Worm (Caenorhabditis elegans) whole organism, L4 larva: ENCODE measurements around the gene srw-31.

Experiments
- D1046.2 ChIP-seq: fragments of 200-800 bp; sonication (Bioruptor generic); IDR thresholded peaks from 2 replicates; pipeline ENCODE4 v1.3.6; 2022; ENCODE audit warnings: missing genetic modification characterization, missing compliant biosample characterization
- F49E8.2 ChIP-seq: sonication (generic microtip); optimal IDR thresholded peaks from 2 replicates; lab custom pipeline; 2016; ENCODE audit warnings: missing compliant biosample characterization, mild to moderate bottlenecking, missing genetic modification characterization, borderline replicate concordance
- T20F7.1 ChIP-seq: fragments of 200-800 bp; sonication (Bioruptor generic); optimal IDR thresholded peaks from 2 replicates; lab custom pipeline; 2018; ENCODE audit warnings: mild to moderate bottlenecking, missing genetic modification characterization, missing compliant biosample characterization
- T26A8.4 ChIP-seq: fragments of 200-800 bp; sonication (Bioruptor generic); IDR thresholded peaks from 2 replicates; pipeline ENCODE4 v1.3.6; 2022; ENCODE audit warnings: missing genetic modification characterization, missing compliant biosample characterization
- Y105C5A.15 ChIP-seq: fragments of 200-800 bp; sonication (Bioruptor generic); IDR thresholded peaks from 2 replicates; pipeline ENCODE4 v1.3.6; 2022; ENCODE audit warnings: missing genetic modification characterization, missing compliant biosample characterization
- Y5F2A.4 ChIP-seq: fragments of 200-800 bp; sonication (Bioruptor generic); optimal IDR thresholded peaks from 2 replicates; lab custom pipeline; 2018; ENCODE audit warnings: mild to moderate bottlenecking, missing genetic modification characterization, missing compliant biosample characterization
- ZK337.2 ChIP-seq: fragments of 200-800 bp; sonication (Bioruptor generic); IDR thresholded peaks from 2 replicates; pipeline ENCODE4 v1.3.6; 2022; ENCODE audit warnings: missing genetic modification reagents, missing genetic modification characterization, missing compliant biosample characterization
- aha-1 ChIP-seq: fragments of 150-350 bp; peaks from one replicate; lab custom pipeline; 2014; ENCODE audit warnings: missing biosample characterization, missing genetic modification characterization
- ama-1 ChIP-seq: fragments of 150-350 bp; optimal IDR thresholded peaks from 2 replicates; lab custom pipeline; 2014; ENCODE audit warnings: inconsistent platforms, mixed read lengths
- ceh-20 ChIP-seq: fragments of 200-800 bp; sonication (Bioruptor generic); IDR thresholded peaks from 2 replicates; pipeline ENCODE4 v1.3.6; 2022; ENCODE audit warnings: missing genetic modification reagents, missing genetic modification characterization, missing compliant biosample characterization
- ceh-44 ChIP-seq: fragments of 200-800 bp; sonication (Bioruptor generic); IDR thresholded peaks from 2 replicates; pipeline ENCODE4 v1.3.6; 2022; ENCODE audit warnings: missing genetic modification reagents, missing genetic modification characterization, missing compliant biosample characterization
- ceh-62 ChIP-seq: sonication (generic microtip); optimal IDR thresholded peaks from 2 replicates; lab custom pipeline; 2017; ENCODE audit warnings: missing biosample characterization, missing genetic modification characterization
- ces-1 ChIP-seq: fragments of 150-350 bp; sonication (generic microtip); optimal IDR thresholded peaks from 4 replicates; lab custom pipeline; 2014; ENCODE audit warnings: missing biosample characterization, missing genetic modification reagents, missing genetic modification characterization
- daf-16 ChIP-seq, 3 experiments: sonication (generic microtip); optimal IDR thresholded peaks; 2 replicates each; lab custom pipeline; 2016 to 2017; ENCODE audit warnings: missing genetic modification characterization in 3 of 3, missing genetic modification reagents in 3 of 3, mild to moderate bottlenecking in 2 of 3, missing compliant biosample characterization in 2 of 3, missing biosample characterization in 1 of 3, moderate library complexity in 1 of 3
- dmd-6 ChIP-seq: fragments of 200-800 bp; sonication (Bioruptor generic); IDR thresholded peaks from 2 replicates; pipeline ENCODE4 v1.3.6; 2022; ENCODE audit warnings: missing genetic modification reagents, missing genetic modification characterization, missing compliant biosample characterization
- dmd-8 ChIP-seq: fragments of 200-800 bp; sonication (Bioruptor generic); IDR thresholded peaks from 2 replicates; pipeline ENCODE4 v1.3.6; 2022; ENCODE audit warnings: missing genetic modification characterization, missing compliant biosample characterization
- duxl-1 ChIP-seq: sonication (generic microtip); optimal IDR thresholded peaks from 2 replicates; lab custom pipeline; 2016; ENCODE audit warnings: mild to moderate bottlenecking, missing genetic modification characterization, moderate library complexity, missing compliant biosample characterization; ENCODE audit not compliant: poor library complexity
- egl-43 ChIP-seq: fragments of 200-800 bp; sonication (Bioruptor generic); IDR thresholded peaks from 2 replicates; pipeline ENCODE4 v1.3.6; 2022; ENCODE audit warnings: missing genetic modification reagents, missing genetic modification characterization, missing compliant biosample characterization
- fkh-10 ChIP-seq: fragments of 150-350 bp; optimal IDR thresholded peaks from 2 replicates; lab custom pipeline; 2014; ENCODE audit warnings: missing biosample characterization, missing genetic modification reagents, missing genetic modification characterization
- gei-8 ChIP-seq: fragments of 200-800 bp; sonication (Bioruptor generic); optimal IDR thresholded peaks from 2 replicates; lab custom pipeline; 2018; ENCODE audit warnings: mild to moderate bottlenecking, missing genetic modification characterization, missing compliant biosample characterization
- hlh-11 ChIP-seq: fragments of 200-800 bp; sonication (Bioruptor generic); optimal IDR thresholded peaks from 2 replicates; lab custom pipeline; 2018; ENCODE audit warnings: mild to moderate bottlenecking, missing genetic modification characterization, missing compliant biosample characterization
- jun-1 ChIP-seq: fragments of 150-350 bp; optimal IDR thresholded peaks from 2 replicates; lab custom pipeline; 2014; ENCODE audit warnings: missing biosample characterization, missing genetic modification reagents, missing genetic modification characterization
- lim-7 ChIP-seq: fragments of 200-800 bp; sonication (Bioruptor generic); IDR thresholded peaks from 2 replicates; pipeline ENCODE4 v1.3.6; 2022; ENCODE audit warnings: missing genetic modification characterization, missing compliant biosample characterization
- lin-38 ChIP-seq: fragments of 200-800 bp; sonication (Bioruptor generic); IDR thresholded peaks from 2 replicates; pipeline ENCODE4 v1.3.6; 2022; ENCODE audit warnings: missing genetic modification reagents, missing genetic modification characterization, missing compliant biosample characterization
- lsy-2 ChIP-seq, 2 experiments: fragments of 150-350 bp in 1 of 2; sonication (generic microtip) in 1 of 2; optimal IDR thresholded peaks; 2 replicates each; lab custom pipeline; 2014 to 2017; ENCODE audit warnings: missing biosample characterization in 2 of 2, missing genetic modification characterization in 2 of 2
- madf-5 ChIP-seq, 2 experiments: fragments of 200-800 bp; sonication (Bioruptor generic); IDR thresholded peaks; 2 replicates each; pipeline ENCODE4 v1.3.6; 2022; ENCODE audit warnings: missing compliant biosample characterization in 2 of 2, missing genetic modification characterization in 2 of 2
- mdl-1 ChIP-seq, 2 experiments: fragments of 150-350 bp in 1 of 2; sonication (generic microtip) in 1 of 2; optimal IDR thresholded peaks; 2 replicates each; lab custom pipeline; 2014 to 2017; ENCODE audit warnings: missing biosample characterization in 2 of 2, missing genetic modification characterization in 2 of 2
- mes-2 ChIP-seq: sonication (generic microtip); optimal IDR thresholded peaks from 2 replicates; lab custom pipeline; 2016; ENCODE audit warnings: missing genotype, mild to moderate bottlenecking, missing genetic modification characterization, missing compliant biosample characterization; ENCODE audit not compliant: poor library complexity, severe bottlenecking
- nhr-10 ChIP-seq: fragments of 150-350 bp; optimal IDR thresholded peaks from 2 replicates; lab custom pipeline; 2014; ENCODE audit warnings: missing biosample characterization, missing genetic modification characterization
- nhr-11 ChIP-seq: fragments of 150-350 bp; optimal IDR thresholded peaks from 2 replicates; lab custom pipeline; 2014; ENCODE audit warnings: missing biosample characterization, missing genetic modification characterization
- nhr-25 ChIP-seq: sonication (generic microtip); optimal IDR thresholded peaks from 2 replicates; lab custom pipeline; 2017; ENCODE audit warnings: missing genetic modification characterization, mild to moderate bottlenecking, missing compliant biosample characterization, antibody characterized with exemption, moderate library complexity, borderline replicate concordance; ENCODE audit not compliant: insufficient read depth
- nhr-28 ChIP-seq: fragments of 150-350 bp; optimal IDR thresholded peaks from 2 replicates; lab custom pipeline; 2014; ENCODE audit warnings: missing biosample characterization, missing genetic modification characterization
- pha-4 ChIP-seq, 2 experiments: fragments of 150-350 bp in 1 of 2; fragments of 200-800 bp in 1 of 2; sonication (Bioruptor generic) in 1 of 2; IDR thresholded peaks in 1 of 2; optimal IDR thresholded peaks in 1 of 2; 2 replicates each; pipeline versions ENCODE4 v1.3.6 to Lab custom; 2014 to 2022; ENCODE audit warnings: missing genetic modification characterization in 2 of 2, missing genetic modification reagents in 2 of 2, missing biosample characterization in 1 of 2, missing compliant biosample characterization in 1 of 2
- pqm-1 ChIP-seq: sonication (generic microtip); optimal IDR thresholded peaks from 2 replicates; lab custom pipeline; 2017; ENCODE audit warnings: missing biosample characterization, missing genetic modification characterization
- skn-1 ChIP-seq: fragments of 150-350 bp; optimal IDR thresholded peaks from 2 replicates; lab custom pipeline; 2014; ENCODE audit warnings: missing biosample characterization, missing genetic modification characterization
- snpc-1.2 ChIP-seq: fragments of 200-800 bp; sonication (Bioruptor generic); IDR thresholded peaks from 2 replicates; pipeline ENCODE4 v1.3.6; 2022; ENCODE audit warnings: missing genetic modification reagents, missing genetic modification characterization, missing compliant biosample characterization
- snpc-4 ChIP-seq: fragments of 150-350 bp; optimal IDR thresholded peaks from 2 replicates; lab custom pipeline; 2014; ENCODE audit warnings: missing biosample characterization, missing genetic modification characterization
- unc-62 ChIP-seq, 3 experiments: fragments of 150-350 bp in 1 of 3; sonication (generic microtip); optimal IDR thresholded peaks in 2 of 3; peaks in 1 of 3; 1 replicate in 1 of 3; 2 replicates in 2 of 3; lab custom pipeline; 2014 to 2017; ENCODE audit warnings: missing biosample characterization in 3 of 3, missing genetic modification characterization in 3 of 3, missing genetic modification reagents in 3 of 3, missing genotype in 1 of 3
- zip-2 ChIP-seq: fragments of 150-350 bp; optimal IDR thresholded peaks from 2 replicates; lab custom pipeline; 2014; ENCODE audit warnings: missing biosample characterization, missing genetic modification characterization
- ztf-7 ChIP-seq: fragments of 150-350 bp; optimal IDR thresholded peaks from 2 replicates; lab custom pipeline; 2014; ENCODE audit warnings: missing biosample characterization, missing genetic modification characterization

The srw-31 gene

DNA sequence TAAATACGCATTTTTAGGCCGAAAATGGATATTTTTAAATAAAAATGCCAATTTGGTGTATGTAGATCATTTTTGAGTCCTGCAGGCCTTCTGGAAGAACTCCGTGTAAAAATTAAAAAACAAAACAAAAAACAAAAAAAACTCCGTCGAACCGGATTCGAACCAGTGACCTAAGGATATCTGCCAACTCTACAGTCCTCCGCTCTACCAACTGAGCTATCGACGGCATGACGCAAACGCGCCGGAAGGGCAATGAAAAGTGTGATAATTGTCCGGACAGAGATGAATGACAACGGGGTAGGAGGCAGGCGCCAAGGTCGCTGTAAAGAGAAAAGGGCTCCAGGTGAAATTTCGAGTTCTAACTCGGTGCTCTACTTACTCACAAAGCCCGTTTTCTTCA, 35.9 kb downstream of the srw-31 start (continued):
- TF ChIP-seq nhr-25 (tag; lab: Kevin White, UChicago), result no peak
- TF ChIP-seq pha-4 (GFP tag; IDR thresholded peaks at IDR 0.05; lab: Robert Waterston, UW), result no peak; the same call in 1 of the 2 replicates
- TF ChIP-seq pha-4 (tag; optimal IDR thresholded peaks at IDR 0.05; lab: Kevin White, UChicago), result no peak
- TF ChIP-seq zip-2 (tag; lab: Kevin White, UChicago), result no peak
- TF ChIP-seq dmd-8 (GFP tag; lab: Robert Waterston, UW), result 0 out of 2 replicates have a peak, but pooled peaks have one; percentile 29
- TF ChIP-seq egl-43 (GFP tag; lab: Robert Waterston, UW), result peak; percentile 75
- no peak for TF ChIP-seq aha-1
- TF ChIP-seq mes-2 (tag; lab: Kevin White, UChicago), result peak; percentile 1
- TF ChIP-seq Y5F2A.4 (GFP tag; lab: Kevin White, UChicago), result no peak
- TF ChIP-seq snpc-4 (tag; lab: Kevin White, UChicago), result no peak
- TF ChIP-seq lim-7 (GFP tag; lab: Robert Waterston, UW), result peak; percentile 73
- no peak for TF ChIP-seq nhr-11 (tag; lab: Kevin White, UChicago)
- no peak for TF ChIP-seq ztf-7 (tag; lab: Kevin White, UChicago)
- no peak for TF ChIP-seq lin-38
- no peak for TF ChIP-seq ceh-62
- peak; percentile 24; the same call in 1 of the 2 replicates for TF ChIP-seq dmd-6
- TF ChIP-seq D1046.2, result no peak
- TF ChIP-seq madf-5 (GFP tag; IDR thresholded peaks at IDR 0.05; lab: Robert Waterston, UW), result 0 out of 4 replicates have a peak, but pooled peaks of 1 of the 2 experiments have one; percentile 35
- no peak for TF ChIP-seq gei-8 (GFP tag; lab: Kevin White, UChicago)
- no peak for TF ChIP-seq unc-62 (GFP tag; optimal IDR thresholded peaks at IDR 0.05 in 1 of 2; lab: Kevin White, UChicago)
- TF ChIP-seq unc-62 (tag; optimal IDR thresholded peaks at IDR 0.05; lab: Kevin White, UChicago), result no peak
- TF ChIP-seq fkh-10 (GFP tag; lab: Kevin White, UChicago), result no peak
- TF ChIP-seq jun-1 (tag; lab: Kevin White, UChicago), result no peak
- no peak for TF ChIP-seq ceh-20 (GFP tag; lab: Robert Waterston, UW)
- no peak for TF ChIP-seq daf-16 (GFP tag; optimal IDR thresholded peaks at IDR 0.05; lab: Kevin White, UChicago)
- peak; percentile 13 for TF ChIP-seq daf-16 (tag; optimal IDR thresholded peaks at IDR 0.05; lab: Kevin White, UChicago)
- TF ChIP-seq snpc-1.2 (GFP tag; lab: Robert Waterston, UW), result peak; percentile 40; the same call in 1 of the 2 replicates
- no peak for TF ChIP-seq F49E8.2 (tag; lab: Kevin White, UChicago)
- no peak for TF ChIP-seq hlh-11 (tag; lab: Kevin White, UChicago)
- TF ChIP-seq ama-1, result no peak
- TF ChIP-seq Y105C5A.15 (GFP tag; lab: Robert Waterston, UW), result no peak
- no peak for TF ChIP-seq skn-1 (tag; lab: Kevin White, UChicago)
- TF ChIP-seq duxl-1 (tag; lab: Kevin White, UChicago), result peak; percentile 65
- TF ChIP-seq mdl-1 (tag; optimal IDR thresholded peaks at IDR 0.05; lab: Kevin White, UChicago), result no peak
- no peak for TF ChIP-seq lsy-2 (tag; optimal IDR thresholded peaks at IDR 0.05; lab: Kevin White, UChicago)
- TF ChIP-seq T20F7.1 (GFP tag; lab: Kevin White, UChicago), result no peak
- no peak for TF ChIP-seq T26A8.4 (GFP tag; lab: Robert Waterston, UW)
- no peak for TF ChIP-seq ZK337.2 (GFP tag; lab: Robert Waterston, UW)

DNA sequence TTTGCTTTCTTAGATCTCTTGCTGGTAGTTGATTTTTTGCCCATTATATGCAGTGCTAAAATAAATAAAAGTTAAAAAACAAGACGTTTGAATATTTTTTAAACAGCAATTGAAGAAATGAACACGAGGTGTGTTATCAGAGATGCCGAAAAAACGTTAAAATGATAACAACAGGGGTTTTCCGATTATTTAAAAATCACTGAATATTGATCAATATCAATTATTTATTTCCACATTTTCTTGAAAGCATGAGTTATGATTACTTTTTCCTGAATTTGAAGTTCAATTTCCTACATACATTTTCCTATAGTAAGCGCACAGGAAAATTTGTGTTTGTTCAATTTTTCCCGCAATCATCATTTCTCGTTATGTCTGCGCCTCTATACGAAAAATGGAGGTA, 40.5 kb downstream of the srw-31 start:
- TF ChIP-seq pqm-1 (tag; lab: Kevin White, UChicago) (peak; percentile 45), daf-16 (GFP tag; optimal IDR thresholded peaks at IDR 0.05; lab: Kevin White, UChicago) (no peak), daf-16 (tag; optimal IDR thresholded peaks at IDR 0.05; lab: Kevin White, UChicago) (peak; percentile 80), duxl-1 (tag; lab: Kevin White, UChicago) (peak; percentile 25), ceh-44 (GFP tag; lab: Robert Waterston, UW) (no peak), nhr-10 (tag; lab: Kevin White, UChicago) (no peak), ces-1 (GFP tag; lab: Kevin White, UChicago) (no peak), nhr-28 (tag; lab: Kevin White, UChicago) (peak; percentile 34)
